Worm (Caenorhabditis elegans): ENCODE data around the gene atrn-1.

Gene atrn-1

DNA sequence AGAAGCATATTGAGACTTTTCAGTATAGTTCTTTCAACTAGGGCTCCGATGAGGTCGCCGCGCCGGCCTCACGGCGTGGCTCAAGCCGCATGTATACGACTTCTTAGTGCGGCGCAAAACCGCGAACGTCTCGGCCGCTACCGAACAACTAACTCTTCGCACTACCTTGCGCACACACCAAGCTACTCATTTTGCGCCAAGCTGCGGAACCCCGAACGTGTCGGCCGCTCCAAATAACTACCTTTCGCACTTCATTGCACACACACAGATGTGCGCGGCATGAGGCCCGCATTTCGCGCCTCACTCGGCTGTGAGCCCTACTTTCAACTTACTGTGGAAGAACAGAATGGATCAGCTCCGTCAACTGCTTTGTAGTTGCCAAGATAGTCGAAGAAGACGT, 56.4 kb downstream of the atrn-1 start:
- TF ChIP-seq aptf-2 (GFP tag; conservative IDR thresholded peaks at IDR 0.05) (no peak), egrh-3 (GFP tag; IDR thresholded peaks at IDR 0.05) (no peak), let-607 (tag; optimal IDR thresholded peaks at IDR 0.05) (no peak), ekl-4 (GFP tag; IDR thresholded peaks at IDR 0.05) (no peak), hmg-1.2 (GFP tag; IDR thresholded peaks at IDR 0.05) (no peak), snpc-4 (GFP tag; optimal IDR thresholded peaks at IDR 0.05) (no peak), snpc-4 (tag; optimal IDR thresholded peaks at IDR 0.05) (peak in 2 of 4 experiments; percentile 76 to 88), snpc-1.1 (tag; optimal IDR thresholded peaks at IDR 0.05; ENCODE audit: insufficient read depth) (peak; percentile 59), B0019.2 (GFP tag; conservative IDR thresholded peaks at IDR 0.05) (no peak), zfh-2 (GFP tag; conservative IDR thresholded peaks at IDR 0.05) (peak; percentile 66), madf-6 (GFP tag; IDR thresholded peaks at IDR 0.05) (no peak), him-1 (tag; optimal IDR thresholded peaks at IDR 0.05) (no peak), lin-54 (GFP tag; optimal IDR thresholded peaks at IDR 0.05) (no peak), F39B2.1 (GFP tag; IDR thresholded peaks at IDR 0.05) (no peak)

Measured in whole organism, young adult.